Worm (Caenorhabditis elegans): ENCODE data around the gene pals-17.

- no peak for TF ChIP-seq ceh-9 (tag; optimal IDR thresholded peaks at IDR 0.05)
- no peak for TF ChIP-seq pqm-1 (tag; optimal IDR thresholded peaks at IDR 0.05)
- no peak for TF ChIP-seq che-1 (tag; optimal IDR thresholded peaks at IDR 0.05)
- TF ChIP-seq nhr-11 (tag; optimal IDR thresholded peaks at IDR 0.05), result no peak
- TF ChIP-seq hlh-15 (tag; optimal IDR thresholded peaks at IDR 0.05), result no peak
- no peak for TF ChIP-seq ama-1 (optimal IDR thresholded peaks at IDR 0.05)
- no peak for TF ChIP-seq dmd-4 (tag; optimal IDR thresholded peaks at IDR 0.05; ENCODE audit: borderline replicate concordance)
- TF ChIP-seq tbx-2 (tag; optimal IDR thresholded peaks at IDR 0.05), result no peak
- TF ChIP-seq zip-5 (tag; optimal IDR thresholded peaks at IDR 0.05), result no peak
- TF ChIP-seq pha-2 (tag; optimal IDR thresholded peaks at IDR 0.05), result no peak
- TF ChIP-seq nfya-1 (tag; optimal IDR thresholded peaks at IDR 0.05), result no peak
These were observed 49.2 kb downstream of the pals-17 start, which contains the start of gene fbxa-26 for ce11 chrIII:1342488-1342887.

Data from whole organism, late embryonic.